Fruit fly (Drosophila melanogaster) whole organism, embryonic: ENCODE results near the gene CG33095.
A peak's percentile ranks its signal among the peaks of the same experiment; 100 is the strongest.

ENCODE experiments used
- Abd-B ChIP-seq: fragments of 200-800 bp; sonication (Bioruptor generic); optimal IDR thresholded peaks from 2 replicates; lab custom pipeline; 2018; ENCODE audit warnings: missing biosample characterization, mild to moderate bottlenecking, missing genetic modification characterization, moderate library complexity
- Atf6 ChIP-seq: fragments of 200-800 bp; sonication (Bioruptor generic); IDR thresholded peaks from 2 replicates; pipeline ENCODE4 v1.3.6; 2022; ENCODE audit warnings: missing biosample characterization, missing genetic modification characterization
- CG10147 ChIP-seq: fragments of 200-800 bp; sonication (Bioruptor generic); optimal IDR thresholded peaks from 2 replicates; lab custom pipeline; 2019; ENCODE audit warnings: missing biosample characterization, mild to moderate bottlenecking, missing genetic modification characterization, moderate library complexity
- CG10267 ChIP-seq: fragments of 200-800 bp; sonication (Bioruptor generic); optimal IDR thresholded peaks from 2 replicates; lab custom pipeline; 2018; ENCODE audit warnings: missing biosample characterization, mild to moderate bottlenecking, missing genetic modification characterization, moderate library complexity
- CG11093 ChIP-seq: fragments of 200-800 bp; sonication (Bioruptor generic); IDR thresholded peaks from 3 replicates; pipeline ENCODE4 v1.3.6; 2022; ENCODE audit warnings: missing biosample characterization, missing genetic modification characterization
- CG11456 ChIP-seq: fragments of 200-800 bp; sonication (Bioruptor generic); IDR thresholded peaks from 3 replicates; pipeline ENCODE4 v1.3.6; 2022; ENCODE audit warnings: missing biosample characterization, missing genetic modification characterization
- CG12391 ChIP-seq: fragments of 200-800 bp; sonication (Bioruptor generic); optimal IDR thresholded peaks from 3 replicates; lab custom pipeline; 2018; ENCODE audit warnings: missing biosample characterization, mild to moderate bottlenecking, missing genetic modification characterization, moderate library complexity
- CG13624 ChIP-seq: fragments of 200-800 bp; sonication (Bioruptor generic); optimal IDR thresholded peaks from 2 replicates; lab custom pipeline; 2016; ENCODE audit warnings: missing biosample characterization, missing genetic modification characterization
- CG14667 ChIP-seq: fragments of 200-800 bp; sonication (Bioruptor generic); IDR thresholded peaks from 2 replicates; pipeline ENCODE4 v1.3.6; 2022; ENCODE audit warnings: missing biosample characterization, missing genetic modification characterization
- CG15011 ChIP-seq: fragments of 200-800 bp; sonication (Bioruptor generic); optimal IDR thresholded peaks from 3 replicates; lab custom pipeline; 2018; ENCODE audit warnings: missing biosample characterization, mild to moderate bottlenecking, missing genetic modification characterization
- CG17829 ChIP-seq: fragments of 200-800 bp; optimal IDR thresholded peaks from 2 replicates; lab custom pipeline; 2019; ENCODE audit warnings: missing biosample characterization, mild to moderate bottlenecking, missing genetic modification characterization, moderate library complexity
- CG2889 ChIP-seq: fragments of 200-800 bp; sonication (Bioruptor generic); IDR thresholded peaks from 3 replicates; pipeline ENCODE4 v1.3.6; 2022; ENCODE audit warnings: missing biosample characterization, missing genetic modification characterization
- CG32532 ChIP-seq: fragments of 200-800 bp; sonication (Bioruptor generic); IDR thresholded peaks from 2 replicates; pipeline ENCODE4 v1.3.6; 2022; ENCODE audit warnings: missing biosample characterization, missing genetic modification characterization
- CG6254 ChIP-seq: fragments of 200-800 bp; sonication (Bioruptor generic); optimal IDR thresholded peaks from 3 replicates; lab custom pipeline; 2017; ENCODE audit warnings: mild to moderate bottlenecking, missing biosample characterization, missing genetic modification reagents, missing genetic modification characterization
- CG6689 ChIP-seq: fragments of 200-800 bp; sonication (Bioruptor generic); IDR thresholded peaks from 2 replicates; pipeline ENCODE4 v1.3.6; 2022; ENCODE audit warnings: missing biosample characterization, missing genetic modification characterization
- Chrac-16 ChIP-seq: fragments of 200-800 bp; sonication (Bioruptor generic); optimal IDR thresholded peaks from 3 replicates; lab custom pipeline; 2016; ENCODE audit warnings: missing biosample characterization, missing genetic modification characterization
- Dfd ChIP-seq, 2 experiments: fragments of >200 bp; optimal IDR thresholded peaks; 2 replicates each; lab custom pipeline; 2017; ENCODE audit warnings: missing biosample characterization in 2 of 2, missing genetic modification characterization in 2 of 2
- Fer3 ChIP-seq: fragments of 200-800 bp; sonication (Bioruptor generic); optimal IDR thresholded peaks from 2 replicates; lab custom pipeline; 2018; ENCODE audit warnings: missing biosample characterization, mild to moderate bottlenecking, missing genetic modification characterization, moderate library complexity
- HLHmδ ChIP-seq: fragments of 200-800 bp; sonication (Bioruptor generic); optimal IDR thresholded peaks from 2 replicates; lab custom pipeline; 2018; ENCODE audit warnings: missing biosample characterization, mild to moderate bottlenecking, missing genetic modification characterization, moderate library complexity
- Hmx ChIP-seq: fragments of 200-800 bp; sonication (Bioruptor generic); optimal IDR thresholded peaks from 2 replicates; lab custom pipeline; 2016; ENCODE audit warnings: missing biosample characterization, missing genetic modification characterization
- Lim3 ChIP-seq: fragments of 200-800 bp; sonication (Bioruptor generic); IDR thresholded peaks from 2 replicates; pipeline ENCODE4 v1.3.6; 2022; ENCODE audit warnings: missing biosample characterization, missing genetic modification characterization
- MBD-R2 ChIP-seq: fragments of 200-800 bp; sonication (Bioruptor generic); IDR thresholded peaks from 2 replicates; pipeline ENCODE4 v1.3.6; 2022; ENCODE audit warnings: missing biosample characterization, missing genetic modification characterization
- Nf-YB ChIP-seq: fragments of 200-800 bp; sonication (Bioruptor generic); optimal IDR thresholded peaks from 3 replicates; lab custom pipeline; 2019; ENCODE audit warnings: missing biosample characterization, mild to moderate bottlenecking, missing genetic modification characterization, moderate library complexity
- Scr ChIP-seq: fragments of 200-800 bp; sonication (Bioruptor generic); IDR thresholded peaks from 2 replicates; pipeline ENCODE4 v1.3.6; 2022; ENCODE audit warnings: missing biosample characterization, missing genetic modification characterization; ENCODE audit not compliant: partially characterized antibody
- Side ChIP-seq: fragments of 200-800 bp; sonication (Bioruptor generic); optimal IDR thresholded peaks from 2 replicates; lab custom pipeline; 2016; ENCODE audit warnings: missing biosample characterization, missing genetic modification characterization
- Stat92E ChIP-seq, 3 experiments: fragments of >200 bp in 2 of 3; fragments of 200-800 bp in 1 of 3; sonication (Bioruptor generic) in 1 of 3; optimal IDR thresholded peaks; 2 replicates each; lab custom pipeline; 2017 to 2019; ENCODE audit warnings: missing biosample characterization in 3 of 3, missing genetic modification characterization in 3 of 3, mild to moderate bottlenecking in 1 of 3, moderate library complexity in 1 of 3
- TFAM ChIP-seq: fragments of 200-800 bp; sonication (Bioruptor generic); optimal IDR thresholded peaks from 2 replicates; lab custom pipeline; 2017; ENCODE audit warnings: missing biosample characterization, missing genetic modification characterization, inconsistent platforms
- Tbp ChIP-seq: fragments of >200 bp; optimal IDR thresholded peaks from 2 replicates; lab custom pipeline; 2018; ENCODE audit warnings: missing biosample characterization, missing genetic modification characterization
- bbx ChIP-seq: fragments of 200-800 bp; sonication (Bioruptor generic); IDR thresholded peaks from 2 replicates; pipeline ENCODE4 v1.3.6; 2022; ENCODE audit warnings: missing biosample characterization, missing genetic modification characterization; ENCODE audit not compliant: partially characterized antibody
- btn ChIP-seq: fragments of 200-800 bp; sonication (Bioruptor generic); optimal IDR thresholded peaks from 2 replicates; lab custom pipeline; 2016; ENCODE audit warnings: missing biosample characterization, missing genetic modification characterization
- dimm ChIP-seq: fragments of 200-800 bp; sonication (Bioruptor generic); IDR thresholded peaks from 2 replicates; pipeline ENCODE4 v1.3.6; 2022; ENCODE audit warnings: missing biosample characterization, missing genetic modification characterization
- en ChIP-seq: fragments of 200-800 bp; sonication (Bioruptor generic); optimal IDR thresholded peaks from 2 replicates; lab custom pipeline; 2016; ENCODE audit warnings: missing biosample characterization, missing genetic modification characterization
- eve ChIP-seq, 2 experiments: fragments of >200 bp; optimal IDR thresholded peaks; 2 replicates each; lab custom pipeline; 2017; ENCODE audit warnings: missing biosample characterization in 2 of 2, missing genetic modification characterization in 2 of 2
- exex ChIP-seq: fragments of 200-800 bp; sonication (Bioruptor generic); optimal IDR thresholded peaks from 4 replicates; lab custom pipeline; 2018; ENCODE audit warnings: missing biosample characterization, mild to moderate bottlenecking, missing genetic modification characterization, moderate library complexity
- fd3F ChIP-seq: fragments of 200-800 bp; sonication (Bioruptor generic); optimal IDR thresholded peaks from 2 replicates; lab custom pipeline; 2018; ENCODE audit warnings: missing biosample characterization, mild to moderate bottlenecking, missing genetic modification characterization, moderate library complexity
- hbn ChIP-seq: fragments of 200-800 bp; sonication (Bioruptor generic); IDR thresholded peaks from 2 replicates; pipeline ENCODE4 v1.3.6; 2022; ENCODE audit warnings: missing biosample characterization, missing genetic modification characterization; ENCODE audit not compliant: partially characterized antibody
- oc ChIP-seq: fragments of 200-800 bp; sonication (Bioruptor generic); optimal IDR thresholded peaks from 2 replicates; lab custom pipeline; 2018; ENCODE audit warnings: missing biosample characterization, mild to moderate bottlenecking, missing genetic modification characterization, moderate library complexity
- phol ChIP-seq: fragments of 200-800 bp; sonication (Bioruptor generic); optimal IDR thresholded peaks from 3 replicates; lab custom pipeline; 2018; ENCODE audit warnings: missing biosample characterization, mild to moderate bottlenecking, missing genetic modification characterization, moderate library complexity
- pnt ChIP-seq: fragments of 200-800 bp; sonication (Bioruptor generic); optimal IDR thresholded peaks from 3 replicates; lab custom pipeline; 2016; ENCODE audit warnings: missing biosample characterization, missing genetic modification characterization
- pzg ChIP-seq: fragments of 200-800 bp; sonication (Bioruptor generic); optimal IDR thresholded peaks from 3 replicates; lab custom pipeline; 2018; ENCODE audit warnings: missing biosample characterization, mild to moderate bottlenecking, missing genetic modification characterization, moderate library complexity
- ranshi ChIP-seq: fragments of 200-800 bp; sonication (Bioruptor generic); IDR thresholded peaks from 2 replicates; pipeline ENCODE4 v1.3.6; 2022; ENCODE audit warnings: missing biosample characterization, missing genetic modification characterization
- shn ChIP-seq: fragments of 200-800 bp; sonication (Bioruptor generic); optimal IDR thresholded peaks from 3 replicates; lab custom pipeline; 2016; ENCODE audit warnings: missing biosample characterization, missing genetic modification characterization
- slbo ChIP-seq: fragments of 200-800 bp; sonication (Bioruptor generic); IDR thresholded peaks from 2 replicates; pipeline ENCODE4 v1.3.6; 2022; ENCODE audit warnings: missing biosample characterization, missing genetic modification characterization
- sna ChIP-seq: fragments of 200-800 bp; sonication (Bioruptor generic); IDR thresholded peaks from 2 replicates; pipeline ENCODE4 v1.3.6; 2022; ENCODE audit warnings: missing biosample characterization, missing genetic modification characterization; ENCODE audit not compliant: partially characterized antibody
- sob ChIP-seq: fragments of 200-800 bp; sonication (Bioruptor generic); IDR thresholded peaks from 2 replicates; pipeline ENCODE4 v1.3.6; 2022; ENCODE audit warnings: missing biosample characterization, missing genetic modification characterization
- tll ChIP-seq, 2 experiments: fragments of 200-800 bp in 1 of 2; fragments of >200 bp in 1 of 2; sonication (Bioruptor generic) in 1 of 2; optimal IDR thresholded peaks; 2 replicates each; lab custom pipeline; 2017 to 2019; ENCODE audit warnings: missing biosample characterization in 2 of 2, missing genetic modification characterization in 2 of 2, mild to moderate bottlenecking in 1 of 2, moderate library complexity in 1 of 2
- vnd ChIP-seq: fragments of 200-800 bp; sonication (Bioruptor generic); IDR thresholded peaks from 3 replicates; pipeline ENCODE4 v1.3.6; 2022; ENCODE audit warnings: missing biosample characterization, missing genetic modification characterization; ENCODE audit not compliant: partially characterized antibody
- vvl ChIP-seq: fragments of 200-800 bp; sonication (Bioruptor generic); IDR thresholded peaks from 2 replicates; pipeline ENCODE4 v1.3.6; 2022; ENCODE audit warnings: missing biosample characterization, missing genetic modification characterization
- wdn ChIP-seq: fragments of 200-800 bp; sonication (Bioruptor generic); IDR thresholded peaks from 2 replicates; pipeline ENCODE4 v1.3.6; 2022; ENCODE audit warnings: missing biosample characterization, missing genetic modification characterization
- zfh2 ChIP-seq: fragments of 200-800 bp; sonication (Bioruptor generic); optimal IDR thresholded peaks from 2 replicates; lab custom pipeline; 2016; ENCODE audit warnings: missing biosample characterization, missing genetic modification characterization

CG33095 gene

DNA sequence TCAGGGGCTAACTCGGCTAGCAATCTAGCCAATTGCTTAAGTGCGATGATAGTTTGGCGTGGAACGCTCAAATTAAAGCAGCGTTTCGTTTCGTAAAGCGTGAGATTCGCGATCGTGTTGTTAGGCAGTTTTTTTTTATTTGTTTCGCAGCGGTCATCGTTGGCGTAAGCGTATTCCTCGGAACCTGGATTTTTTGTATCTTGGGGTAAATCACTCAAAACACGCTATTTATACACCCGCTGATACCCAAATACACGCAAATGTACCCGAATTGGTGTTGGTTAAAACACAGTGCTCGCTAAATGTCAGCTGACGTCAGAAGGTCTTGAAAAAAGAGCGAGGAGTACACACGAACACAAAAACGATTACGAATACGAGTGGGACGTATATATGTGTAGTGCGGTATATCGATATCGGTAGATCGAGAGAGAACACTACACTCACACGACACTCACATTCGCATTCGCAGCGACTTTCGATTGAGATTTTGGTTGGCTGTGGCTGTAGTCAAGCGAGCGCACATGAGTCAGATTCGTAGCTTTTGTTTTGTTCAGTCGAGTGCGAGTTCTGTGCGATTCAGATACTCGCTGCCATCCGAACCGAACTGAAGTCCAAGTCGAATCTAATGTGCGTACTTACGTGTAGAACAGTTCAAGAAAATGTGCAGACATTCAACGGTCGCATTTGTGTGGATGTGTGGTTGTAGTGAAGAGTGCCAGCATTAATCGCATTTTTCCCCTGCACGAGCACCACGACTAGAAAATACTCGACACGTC, 47.5 kb upstream of the CG33095 start (continued):
- no peak for TF ChIP-seq Lim3 (GFP tag; lab: Robert Waterston, UW)
- TF ChIP-seq Abd-B (GFP tag; lab: Kevin White, UChicago) = no peak
- no peak for TF ChIP-seq Chrac-16
- TF ChIP-seq Dfd (GFP tag; optimal IDR thresholded peaks at IDR 0.05; lab: Kevin White, UChicago) = no peak
- TF ChIP-seq fd3F (GFP tag; lab: Kevin White, UChicago) = no peak
- no peak for TF ChIP-seq Side (GFP tag; lab: Kevin White, UChicago)
- peak; percentile 88 for TF ChIP-seq exex (tag; lab: Kevin White, UChicago)
- TF ChIP-seq slbo (GFP tag; lab: Robert Waterston, UW) = no peak
- TF ChIP-seq hbn = no peak
- peak in 1 of 3 experiments; percentile 62 for TF ChIP-seq Stat92E (GFP tag; optimal IDR thresholded peaks at IDR 0.05; lab: Kevin White, UChicago)
- no peak for TF ChIP-seq CG6689 (GFP tag; lab: Robert Waterston, UW)
- no peak for TF ChIP-seq Hmx
- no peak for TF ChIP-seq zfh2 (GFP tag; lab: Kevin White, UChicago)
- no peak for TF ChIP-seq sna
- no peak for TF ChIP-seq CG11093 (GFP tag; lab: Robert Waterston, UW)
- TF ChIP-seq CG12391 (tag; lab: Kevin White, UChicago) = no peak
- no peak for TF ChIP-seq Atf6 (GFP tag; lab: Robert Waterston, UW)
- TF ChIP-seq CG17829 (tag; lab: Kevin White, UChicago) = peak; percentile 45
- TF ChIP-seq CG2889 (GFP tag; lab: Robert Waterston, UW) = no peak
- no peak for TF ChIP-seq oc
- peak in 1 of 2 experiments; percentile 28 for TF ChIP-seq eve (GFP tag; optimal IDR thresholded peaks at IDR 0.05; lab: Kevin White, UChicago)
- TF ChIP-seq btn (GFP tag; lab: Kevin White, UChicago) = no peak
- TF ChIP-seq Scr (GFP tag; lab: Robert Waterston, UW) = no peak
- TF ChIP-seq tll (GFP tag; optimal IDR thresholded peaks at IDR 0.05; lab: Kevin White, UChicago) = peak in 1 of 2 experiments; percentile 47
- no peak for TF ChIP-seq CG32532 (GFP tag; lab: Robert Waterston, UW)
- no peak for TF ChIP-seq phol
- TF ChIP-seq CG10147 (GFP tag; lab: Kevin White, UChicago) = peak; percentile 8
- TF ChIP-seq sob (GFP tag; lab: Robert Waterston, UW) = no peak
- no peak for TF ChIP-seq bbx (GFP tag; lab: Robert Waterston, UW)
- TF ChIP-seq Nf-YB = peak; percentile 85
- no peak for TF ChIP-seq wdn (GFP tag; lab: Robert Waterston, UW)
- no peak for TF ChIP-seq dimm
- TF ChIP-seq CG10267 (tag; lab: Kevin White, UChicago) = peak; percentile 81
- TF ChIP-seq vnd (GFP tag; lab: Robert Waterston, UW) = no peak
- no peak for TF ChIP-seq CG15011 (GFP tag; lab: Kevin White, UChicago)
- no peak for TF ChIP-seq en
- no peak for TF ChIP-seq Fer3 (tag; lab: Kevin White, UChicago)
- TF ChIP-seq Tbp (GFP tag; lab: Kevin White, UChicago) = no peak
- no peak for TF ChIP-seq MBD-R2
- TF ChIP-seq ranshi (GFP tag; lab: Robert Waterston, UW) = no peak
- TF ChIP-seq pnt (GFP tag; lab: Kevin White, UChicago) = no peak
- no peak for TF ChIP-seq shn (GFP tag; lab: Kevin White, UChicago)
- TF ChIP-seq CG6254 = no peak
- no peak for TF ChIP-seq CG11456 (GFP tag; lab: Robert Waterston, UW)
- TF ChIP-seq vvl (GFP tag; lab: Robert Waterston, UW) = no peak
- no peak for TF ChIP-seq CG13624 (GFP tag; lab: Kevin White, UChicago)
- TF ChIP-seq pzg (GFP tag; lab: Kevin White, UChicago) = peak; percentile 32
- TF ChIP-seq HLHmδ (GFP tag; lab: Kevin White, UChicago) = peak; percentile 73
- no peak for TF ChIP-seq TFAM
- TF ChIP-seq CG14667 (GFP tag; lab: Robert Waterston, UW) = no peak
